Fruit fly (Drosophila melanogaster) whole organism, embryonic: ENCODE data around the gene CG1575.
A peak's percentile ranks its signal among the peaks of the same experiment; 100 is the strongest.

Experiments used
- CG6854 ChIP-seq: fragments of 200-800 bp; sonication (Bioruptor generic); optimal IDR thresholded peaks from 3 replicates; lab custom pipeline; 2017; ENCODE audit warnings: missing biosample characterization, mild to moderate bottlenecking, missing genetic modification characterization
- Scr ChIP-seq: fragments of 200-800 bp; sonication (Bioruptor generic); IDR thresholded peaks from 2 replicates; pipeline ENCODE4 v1.3.6; 2022; ENCODE audit warnings: missing biosample characterization, missing genetic modification characterization; ENCODE audit not compliant: partially characterized antibody

- no peak for TF ChIP-seq Scr (GFP tag; lab: Robert Waterston, UW)
- peak; percentile 59 for TF ChIP-seq CG6854 (GFP tag; lab: Kevin White, UChicago)
These were observed 2.1 kb upstream of the CG1575 start for dm6 chrX:8114476-8115342.
